Fruit fly (Drosophila melanogaster) whole organism, embryonic: ENCODE results near the gene PIG-B.

Source experiments
- Asciz ChIP-seq: fragments of 200-800 bp; sonication (Bioruptor generic); optimal IDR thresholded peaks from 2 replicates; lab custom pipeline; 2017; ENCODE audit warnings: missing biosample characterization, mild to moderate bottlenecking, missing genetic modification characterization, missing genetic modification reagents
- CG10267 ChIP-seq: fragments of 200-800 bp; sonication (Bioruptor generic); optimal IDR thresholded peaks from 2 replicates; lab custom pipeline; 2018; ENCODE audit warnings: missing biosample characterization, mild to moderate bottlenecking, missing genetic modification characterization, moderate library complexity
- CG10543 ChIP-seq: fragments of 200-800 bp; sonication (Bioruptor generic); optimal IDR thresholded peaks from 3 replicates; lab custom pipeline; 2017; ENCODE audit warnings: missing biosample characterization, mild to moderate bottlenecking, missing genetic modification characterization, moderate library complexity
- CG11093 ChIP-seq: fragments of 200-800 bp; sonication (Bioruptor generic); IDR thresholded peaks from 3 replicates; pipeline ENCODE4 v1.3.6; 2022; ENCODE audit warnings: missing biosample characterization, missing genetic modification characterization
- CG12104 ChIP-seq: fragments of 200-800 bp; sonication (Bioruptor generic); optimal IDR thresholded peaks from 3 replicates; lab custom pipeline; 2016; ENCODE audit warnings: missing biosample characterization, missing genetic modification characterization
- CG14014 ChIP-seq: fragments of 200-800 bp; sonication (Bioruptor generic); IDR thresholded peaks from 2 replicates; pipeline ENCODE4 v1.3.6; 2022; ENCODE audit warnings: missing biosample characterization, missing genetic modification characterization
- CG15073 ChIP-seq: fragments of 200-800 bp; sonication (Bioruptor generic); optimal IDR thresholded peaks from 2 replicates; lab custom pipeline; 2016; ENCODE audit warnings: missing biosample characterization, missing genetic modification characterization
- CG1529 ChIP-seq: fragments of 200-800 bp; sonication (Bioruptor generic); optimal IDR thresholded peaks from 3 replicates; lab custom pipeline; 2018; ENCODE audit warnings: missing biosample characterization, missing genetic modification characterization
- CG1602 ChIP-seq: fragments of 200-800 bp; sonication (Bioruptor generic); optimal IDR thresholded peaks from 3 replicates; lab custom pipeline; 2016; ENCODE audit warnings: missing biosample characterization, missing genetic modification characterization
- CG16813 ChIP-seq: fragments of 200-800 bp; sonication (Bioruptor generic); IDR thresholded peaks from 3 replicates; pipeline ENCODE4 v1.3.6; 2022; ENCODE audit warnings: missing biosample characterization, missing genetic modification characterization; ENCODE audit not compliant: partially characterized antibody
- CG18262 ChIP-seq: fragments of 200-800 bp; optimal IDR thresholded peaks from 3 replicates; lab custom pipeline; 2019; ENCODE audit warnings: missing biosample characterization, mild to moderate bottlenecking, missing genetic modification characterization, moderate library complexity
- CG2120 ChIP-seq: fragments of 200-800 bp; sonication (Bioruptor generic); optimal IDR thresholded peaks from 3 replicates; lab custom pipeline; 2016; ENCODE audit warnings: missing biosample characterization, missing genetic modification characterization
- CG2678 ChIP-seq: fragments of 200-800 bp; sonication (Bioruptor generic); optimal IDR thresholded peaks from 3 replicates; lab custom pipeline; 2019; ENCODE audit warnings: missing biosample characterization, mild to moderate bottlenecking, missing genetic modification characterization, moderate library complexity
- CG31365 ChIP-seq: fragments of 200-800 bp; sonication (Bioruptor generic); optimal IDR thresholded peaks from 2 replicates; lab custom pipeline; 2018; ENCODE audit warnings: missing biosample characterization, mild to moderate bottlenecking, missing genetic modification characterization
- CG5245 ChIP-seq: fragments of 200-800 bp; sonication (Bioruptor generic); optimal IDR thresholded peaks from 3 replicates; lab custom pipeline; 2016; ENCODE audit warnings: missing biosample characterization, missing genetic modification characterization
- CG7372 ChIP-seq: fragments of 200-800 bp; sonication (Bioruptor generic); IDR thresholded peaks from 2 replicates; pipeline ENCODE4 v1.3.6; 2022; ENCODE audit warnings: missing biosample characterization, missing genetic modification characterization
- CG7556 ChIP-seq: fragments of 200-800 bp; sonication (Bioruptor generic); optimal IDR thresholded peaks from 2 replicates; lab custom pipeline; 2017; ENCODE audit warnings: missing biosample characterization, mild to moderate bottlenecking, missing genetic modification characterization
- CG8924 ChIP-seq: fragments of 200-800 bp; optimal IDR thresholded peaks from 3 replicates; lab custom pipeline; 2019; ENCODE audit warnings: missing biosample characterization, mild to moderate bottlenecking, missing genetic modification characterization, moderate library complexity
- CG9215 ChIP-seq: fragments of 200-800 bp; sonication (Bioruptor generic); IDR thresholded peaks from 2 replicates; pipeline ENCODE4 v1.3.6; 2022; ENCODE audit warnings: missing biosample characterization, missing genetic modification characterization
- CG9727 ChIP-seq: fragments of 200-800 bp; sonication (Bioruptor generic); optimal IDR thresholded peaks from 3 replicates; lab custom pipeline; 2017; ENCODE audit warnings: missing biosample characterization, mild to moderate bottlenecking, missing genetic modification characterization
- CG9797 ChIP-seq: fragments of 200-800 bp; sonication (Bioruptor generic); optimal IDR thresholded peaks from 3 replicates; lab custom pipeline; 2018; ENCODE audit warnings: missing biosample characterization, mild to moderate bottlenecking, missing genetic modification characterization
- D19A ChIP-seq: fragments of 200-800 bp; optimal IDR thresholded peaks from 3 replicates; lab custom pipeline; 2019; ENCODE audit warnings: missing biosample characterization, mild to moderate bottlenecking, missing genetic modification characterization, moderate library complexity
- Dad ChIP-seq: fragments of 200-800 bp; sonication (Bioruptor generic); optimal IDR thresholded peaks from 3 replicates; lab custom pipeline; 2016; ENCODE audit warnings: missing biosample characterization, missing genetic modification characterization
- Dbx ChIP-seq: fragments of 200-800 bp; sonication (Bioruptor generic); IDR thresholded peaks from 3 replicates; pipeline ENCODE4 v1.3.6; 2022; ENCODE audit warnings: missing biosample characterization, missing genetic modification characterization
- Hand ChIP-seq: fragments of 200-800 bp; sonication (Bioruptor generic); optimal IDR thresholded peaks from 2 replicates; lab custom pipeline; 2017; ENCODE audit warnings: mild to moderate bottlenecking, missing biosample characterization, missing genetic modification reagents, missing genetic modification characterization
- Hr78 ChIP-seq, 2 experiments: fragments of 200-800 bp in 1 of 2; fragments of >200 bp in 1 of 2; sonication (Bioruptor generic) in 1 of 2; optimal IDR thresholded peaks; 2 replicates each; lab custom pipeline; 2017 to 2019; ENCODE audit warnings: missing biosample characterization in 2 of 2, missing genetic modification characterization in 2 of 2, mild to moderate bottlenecking in 1 of 2, moderate library complexity in 1 of 2
- Lim3 ChIP-seq: fragments of 200-800 bp; sonication (Bioruptor generic); IDR thresholded peaks from 2 replicates; pipeline ENCODE4 v1.3.6; 2022; ENCODE audit warnings: missing biosample characterization, missing genetic modification characterization
- Med ChIP-seq: fragments of 200-800 bp; sonication (Bioruptor generic); peaks from one replicate; lab custom pipeline; 2016; ENCODE audit warnings: missing biosample characterization, missing genetic modification characterization, mild to moderate bottlenecking, inconsistent platforms, moderate library complexity
- Myb ChIP-seq: fragments of 200-800 bp; sonication (Bioruptor generic); optimal IDR thresholded peaks from 2 replicates; lab custom pipeline; 2016; ENCODE audit warnings: missing biosample characterization, missing genetic modification characterization
- Opbp ChIP-seq: fragments of 200-800 bp; sonication (Bioruptor generic); IDR thresholded peaks from 3 replicates; pipeline ENCODE4 v1.3.6; 2022; ENCODE audit warnings: missing biosample characterization, missing genetic modification characterization; ENCODE audit not compliant: partially characterized antibody
- Spps ChIP-seq: fragments of 200-800 bp; sonication (Bioruptor generic); optimal IDR thresholded peaks from 2 replicates; lab custom pipeline; 2018; ENCODE audit warnings: missing biosample characterization, mild to moderate bottlenecking, missing genetic modification characterization
- TFAM ChIP-seq: fragments of 200-800 bp; sonication (Bioruptor generic); optimal IDR thresholded peaks from 2 replicates; lab custom pipeline; 2017; ENCODE audit warnings: missing biosample characterization, missing genetic modification characterization, inconsistent platforms
- amos ChIP-seq: fragments of 200-800 bp; sonication (Bioruptor generic); IDR thresholded peaks from 2 replicates; pipeline ENCODE4 v1.3.6; 2022; ENCODE audit warnings: missing biosample characterization, missing genetic modification characterization; ENCODE audit not compliant: partially characterized antibody
- cad ChIP-seq: fragments of >200 bp; optimal IDR thresholded peaks from 2 replicates; lab custom pipeline; 2017; ENCODE audit warnings: missing biosample characterization, missing genetic modification characterization
- caup ChIP-seq: fragments of 200-800 bp; sonication (Bioruptor generic); optimal IDR thresholded peaks from 3 replicates; lab custom pipeline; 2017; ENCODE audit warnings: missing biosample characterization, mild to moderate bottlenecking, missing genetic modification characterization, moderate library complexity; ENCODE audit not compliant: severe bottlenecking
- dmrt99B ChIP-seq: fragments of 200-800 bp; sonication (Bioruptor generic); optimal IDR thresholded peaks from 2 replicates; lab custom pipeline; 2018; ENCODE audit warnings: missing biosample characterization, mild to moderate bottlenecking, missing genetic modification characterization, moderate library complexity
- fd64A ChIP-seq: fragments of 200-800 bp; sonication (Bioruptor generic); optimal IDR thresholded peaks from 3 replicates; lab custom pipeline; 2018; ENCODE audit warnings: missing biosample characterization, mild to moderate bottlenecking, missing genetic modification characterization
- gem ChIP-seq: fragments of 200-800 bp; sonication (Bioruptor generic); optimal IDR thresholded peaks from 2 replicates; lab custom pipeline; 2019; ENCODE audit warnings: missing biosample characterization, mild to moderate bottlenecking, missing genetic modification characterization, moderate library complexity
- gfzf ChIP-seq: fragments of 200-800 bp; sonication (Bioruptor generic); optimal IDR thresholded peaks from 2 replicates; lab custom pipeline; 2016; ENCODE audit warnings: missing biosample characterization, mild to moderate bottlenecking, missing genetic modification characterization, moderate library complexity
- grau ChIP-seq: fragments of 200-800 bp; optimal IDR thresholded peaks from 3 replicates; lab custom pipeline; 2019; ENCODE audit warnings: missing biosample characterization, mild to moderate bottlenecking, missing genetic modification characterization, moderate library complexity
- nerfin-1 ChIP-seq: fragments of 200-800 bp; sonication (Bioruptor generic); optimal IDR thresholded peaks from 3 replicates; lab custom pipeline; 2019; ENCODE audit warnings: missing biosample characterization, mild to moderate bottlenecking, missing genetic modification characterization, moderate library complexity
- schlank ChIP-seq: fragments of 200-800 bp; sonication (Bioruptor generic); optimal IDR thresholded peaks from 2 replicates; lab custom pipeline; 2018; ENCODE audit warnings: missing biosample characterization, mild to moderate bottlenecking, missing genetic modification characterization
- sd ChIP-seq: fragments of 200-800 bp; sonication (Bioruptor generic); optimal IDR thresholded peaks from 3 replicates; lab custom pipeline; 2018; ENCODE audit warnings: missing biosample characterization, mild to moderate bottlenecking, missing genetic modification characterization, moderate library complexity
- sens ChIP-seq: fragments of 200-800 bp; sonication (Bioruptor generic); peaks from one replicate; lab custom pipeline; 2016; ENCODE audit warnings: missing biosample characterization, missing genetic modification characterization
- sim ChIP-seq: fragments of 200-800 bp; sonication (Bioruptor generic); IDR thresholded peaks from 2 replicates; pipeline ENCODE4 v1.3.6; 2022; ENCODE audit warnings: missing biosample characterization, missing genetic modification characterization
- slbo ChIP-seq: fragments of 200-800 bp; sonication (Bioruptor generic); IDR thresholded peaks from 2 replicates; pipeline ENCODE4 v1.3.6; 2022; ENCODE audit warnings: missing biosample characterization, missing genetic modification characterization
- stc ChIP-seq: fragments of 200-800 bp; sonication (Bioruptor generic); IDR thresholded peaks from 2 replicates; pipeline ENCODE4 v1.3.6; 2022; ENCODE audit warnings: missing biosample characterization, missing genetic modification characterization
- stwl ChIP-seq: fragments of 200-800 bp; sonication (Bioruptor generic); optimal IDR thresholded peaks from 3 replicates; lab custom pipeline; 2018; ENCODE audit warnings: missing biosample characterization, mild to moderate bottlenecking, missing genetic modification characterization, moderate library complexity
- toy ChIP-seq: fragments of 200-800 bp; sonication (Bioruptor generic); IDR thresholded peaks from 2 replicates; pipeline ENCODE4 v1.3.6; 2022; ENCODE audit warnings: missing biosample characterization, missing genetic modification characterization
- vvl ChIP-seq: fragments of 200-800 bp; sonication (Bioruptor generic); IDR thresholded peaks from 2 replicates; pipeline ENCODE4 v1.3.6; 2022; ENCODE audit warnings: missing biosample characterization, missing genetic modification characterization

PIG-B gene

dm6 chr3L:3801343-3801742 is 9.7 kb upstream of the PIG-B start (continued):
- TF ChIP-seq CG1529 (GFP tag; lab: Kevin White, UChicago), result no peak
- no peak for TF ChIP-seq CG10267 (tag; lab: Kevin White, UChicago)
- TF ChIP-seq schlank, result no peak
- TF ChIP-seq vvl, result 0 out of 2 replicates have a peak, but pooled peaks have one; percentile 19
- TF ChIP-seq Spps (tag; lab: Kevin White, UChicago), result no peak
- TF ChIP-seq amos (GFP tag; lab: Robert Waterston, UW), result no peak
- TF ChIP-seq Myb (GFP tag; lab: Kevin White, UChicago), result no peak
- TF ChIP-seq CG5245, result no peak
- no peak for TF ChIP-seq TFAM (GFP tag; lab: Kevin White, UChicago)
- TF ChIP-seq CG8924, result peak; percentile 5
- no peak for TF ChIP-seq Opbp (GFP tag; lab: Robert Waterston, UW)
- peak; percentile 3 for TF ChIP-seq caup (GFP tag; lab: Kevin White, UChicago)
- TF ChIP-seq Asciz (GFP tag; lab: Kevin White, UChicago), result no peak

- no peak for TF ChIP-seq Dad (GFP tag; lab: Kevin White, UChicago)
- TF ChIP-seq CG2120 (GFP tag; lab: Kevin White, UChicago), result peak; percentile 4
- TF ChIP-seq grau (tag; lab: Kevin White, UChicago), result peak; percentile 6
- TF ChIP-seq Hand (GFP tag; lab: Kevin White, UChicago), result peak; percentile 3
- TF ChIP-seq CG16813, result no peak
- TF ChIP-seq toy (GFP tag; lab: Robert Waterston, UW), result no peak
- no peak for TF ChIP-seq CG1602
- no peak for TF ChIP-seq CG14014
- TF ChIP-seq CG11093 (GFP tag; lab: Robert Waterston, UW), result no peak
- no peak for TF ChIP-seq dmrt99B (tag; lab: Kevin White, UChicago)
- no peak for TF ChIP-seq cad (GFP tag; lab: Kevin White, UChicago)
- TF ChIP-seq Med, result peak; percentile 48
- TF ChIP-seq CG2678, result peak; percentile 2
- TF ChIP-seq CG18262, result no peak
- TF ChIP-seq Dbx (GFP tag; lab: Robert Waterston, UW), result 0 out of 3 replicates have a peak, but pooled peaks have one; percentile 0
- TF ChIP-seq CG7556 (GFP tag; lab: Kevin White, UChicago), result peak; percentile 21
- TF ChIP-seq CG9215 (GFP tag; lab: Robert Waterston, UW), result no peak
- TF ChIP-seq CG12104 (GFP tag; lab: Kevin White, UChicago), result no peak
- TF ChIP-seq fd64A (GFP tag; lab: Kevin White, UChicago), result no peak
- TF ChIP-seq stwl (tag; lab: Kevin White, UChicago), result peak; percentile 85
- TF ChIP-seq gem, result peak; percentile 47
- TF ChIP-seq CG7372 (GFP tag; lab: Robert Waterston, UW), result no peak
- TF ChIP-seq CG10543, result no peak
- TF ChIP-seq D19A (tag; lab: Kevin White, UChicago), result no peak
- TF ChIP-seq CG9797 (GFP tag; lab: Kevin White, UChicago), result no peak
- TF ChIP-seq CG15073, result no peak
- no peak for TF ChIP-seq nerfin-1 (tag; lab: Kevin White, UChicago)
- TF ChIP-seq stc (GFP tag; lab: Robert Waterston, UW), result no peak
- no peak for TF ChIP-seq Lim3 (GFP tag; lab: Robert Waterston, UW)
- TF ChIP-seq CG9727 (GFP tag; lab: Kevin White, UChicago), result peak; percentile 3
- TF ChIP-seq sd (tag; lab: Kevin White, UChicago), result peak; percentile 75
- TF ChIP-seq gfzf, result no peak
- TF ChIP-seq sim (GFP tag; lab: Robert Waterston, UW), result no peak
- TF ChIP-seq CG31365 (tag; lab: Kevin White, UChicago), result no peak
- no peak for TF ChIP-seq slbo (GFP tag; lab: Robert Waterston, UW)
- peak; percentile 20 for TF ChIP-seq sens (GFP tag; lab: Kevin White, UChicago)
- no peak for TF ChIP-seq Hr78 (GFP tag; optimal IDR thresholded peaks at IDR 0.05; lab: Kevin White, UChicago)
Measured at dm6 chr3L:3801813-3802212, 9.2 kb upstream of the PIG-B start.
